Fruit fly (Drosophila melanogaster): ENCODE results near the gene Cyp308a1.

Cyp308a1 gene

dm6 chrX:18699268-18700140 is 10.2 kb upstream of the Cyp308a1 start:
- TF ChIP-seq dmrt93B (GFP tag; optimal IDR thresholded peaks at IDR 0.05): no peak
- TF ChIP-seq foxo (GFP tag; optimal IDR thresholded peaks at IDR 0.05): no peak
- no peak for TF ChIP-seq CG32264 (GFP tag; optimal IDR thresholded peaks at IDR 0.05)
- TF ChIP-seq Hnf4 (GFP tag; optimal IDR thresholded peaks at IDR 0.05): no peak
- no peak for TF ChIP-seq Rel (GFP tag; optimal IDR thresholded peaks at IDR 0.05)
- TF ChIP-seq Rel (tag; optimal IDR thresholded peaks at IDR 0.05): no peak
- no peak for TF ChIP-seq CG9705 (GFP tag; optimal IDR thresholded peaks at IDR 0.05)
- no peak for TF ChIP-seq Dif (GFP tag; optimal IDR thresholded peaks at IDR 0.05; ENCODE audit: partially characterized antibody)
- no peak for TF ChIP-seq sv (GFP tag; optimal IDR thresholded peaks at IDR 0.05)
- TF ChIP-seq dl (GFP tag; optimal IDR thresholded peaks at IDR 0.05; ENCODE audit: insufficient read depth in 1 of 2, partially characterized antibody in 2 of 2): no peak

- no peak for TF ChIP-seq CrebA (GFP tag; optimal IDR thresholded peaks at IDR 0.05; ENCODE audit: borderline replicate concordance)
Observed at dm6 chrX:18700586-18700985, 9.1 kb upstream of the Cyp308a1 start.

- no peak for TF ChIP-seq HLH106 (tag; optimal IDR thresholded peaks at IDR 0.05)
- no peak for TF ChIP-seq Dif (GFP tag; optimal IDR thresholded peaks at IDR 0.05; ENCODE audit: partially characterized antibody)
- TF ChIP-seq usp (GFP tag; optimal IDR thresholded peaks at IDR 0.05): no peak
- TF ChIP-seq GATAd (GFP tag; optimal IDR thresholded peaks at IDR 0.05): no peak
Observed at dm6 chrX:18701752-18702151, 7.9 kb upstream of the Cyp308a1 start.

- TF ChIP-seq Abd-B (GFP tag; optimal IDR thresholded peaks at IDR 0.05) (no peak), foxo (GFP tag; optimal IDR thresholded peaks at IDR 0.05) (no peak), Hr83 (GFP tag; optimal IDR thresholded peaks at IDR 0.05; ENCODE audit: poor library complexity, severe bottlenecking) (no peak), Sp1 (GFP tag; optimal IDR thresholded peaks at IDR 0.05) (no peak), ey (GFP tag; optimal IDR thresholded peaks at IDR 0.05) (no peak), psq (GFP tag; optimal IDR thresholded peaks at IDR 0.05) (no peak), Dif (GFP tag; optimal IDR thresholded peaks at IDR 0.05; ENCODE audit: partially characterized antibody) (no peak), Hnf4 (GFP tag; optimal IDR thresholded peaks at IDR 0.05) (no peak), Mio (GFP tag; optimal IDR thresholded peaks at IDR 0.05) (no peak), usp (GFP tag; optimal IDR thresholded peaks at IDR 0.05) (no peak), CG32264 (GFP tag; optimal IDR thresholded peaks at IDR 0.05) (no peak), Myc (optimal IDR thresholded peaks at IDR 0.05) (no peak), sv (GFP tag; optimal IDR thresholded peaks at IDR 0.05) (no peak), pan (optimal IDR thresholded peaks at IDR 0.05) (no peak), dl (GFP tag; optimal IDR thresholded peaks at IDR 0.05; ENCODE audit: insufficient read depth in 1 of 2, partially characterized antibody in 2 of 2) (no peak)
Observed at dm6 chrX:18702245-18702644, 7.4 kb upstream of the Cyp308a1 start.

- TF ChIP-seq Sp1 (GFP tag; optimal IDR thresholded peaks at IDR 0.05) (no peak), woc (GFP tag; optimal IDR thresholded peaks at IDR 0.05) (no peak), Mio (GFP tag; optimal IDR thresholded peaks at IDR 0.05) (no peak), Abd-B (GFP tag; optimal IDR thresholded peaks at IDR 0.05) (no peak), rgr (GFP tag; optimal IDR thresholded peaks at IDR 0.05) (no peak), CG9705 (GFP tag; optimal IDR thresholded peaks at IDR 0.05) (no peak), HLH106 (tag; optimal IDR thresholded peaks at IDR 0.05) (no peak), dsf (GFP tag; optimal IDR thresholded peaks at IDR 0.05; ENCODE audit: borderline replicate concordance) (no peak), GATAd (GFP tag; optimal IDR thresholded peaks at IDR 0.05) (no peak), Vsx2 (GFP tag; optimal IDR thresholded peaks at IDR 0.05; ENCODE audit: partially characterized antibody) (no peak), Dfd (GFP tag; optimal IDR thresholded peaks at IDR 0.05) (no peak), Myc (optimal IDR thresholded peaks at IDR 0.05) (no peak), Dif (GFP tag; optimal IDR thresholded peaks at IDR 0.05; ENCODE audit: partially characterized antibody) (no peak), foxo (GFP tag; optimal IDR thresholded peaks at IDR 0.05) (no peak), Rel (GFP tag; optimal IDR thresholded peaks at IDR 0.05) (no peak), Rel (tag; optimal IDR thresholded peaks at IDR 0.05) (no peak), lola (GFP tag; optimal IDR thresholded peaks at IDR 0.05) (no peak)
Observed at dm6 chrX:18703875-18704274, 5.8 kb upstream of the Cyp308a1 start.

dm6 chrX:18725572-18725971 is 15.9 kb downstream of the Cyp308a1 start, which contains the start of gene CG42302:
Gene CG42302 (minus strand): TSS chrX:18725672.
- TF ChIP-seq OdsH (GFP tag; optimal IDR thresholded peaks at IDR 0.05) (no peak), dl (GFP tag; optimal IDR thresholded peaks at IDR 0.05; ENCODE audit: insufficient read depth in 1 of 2, partially characterized antibody in 2 of 2) (no peak), sv (GFP tag; optimal IDR thresholded peaks at IDR 0.05) (no peak), usp (GFP tag; optimal IDR thresholded peaks at IDR 0.05) (no peak), CG9705 (GFP tag; optimal IDR thresholded peaks at IDR 0.05) (no peak), Mio (GFP tag; optimal IDR thresholded peaks at IDR 0.05) (no peak), Vsx2 (GFP tag; optimal IDR thresholded peaks at IDR 0.05; ENCODE audit: partially characterized antibody) (no peak), jim (GFP tag; optimal IDR thresholded peaks at IDR 0.05) (no peak), rgr (GFP tag; optimal IDR thresholded peaks at IDR 0.05) (no peak), lola (GFP tag; optimal IDR thresholded peaks at IDR 0.05) (no peak), Sp1 (GFP tag; optimal IDR thresholded peaks at IDR 0.05) (no peak), HLH106 (tag; optimal IDR thresholded peaks at IDR 0.05) (no peak), Abd-B (GFP tag; optimal IDR thresholded peaks at IDR 0.05) (no peak), CG32264 (GFP tag; optimal IDR thresholded peaks at IDR 0.05) (no peak), Hnf4 (GFP tag; optimal IDR thresholded peaks at IDR 0.05) (no peak), Myc (optimal IDR thresholded peaks at IDR 0.05) (no peak), dmrt93B (GFP tag; optimal IDR thresholded peaks at IDR 0.05) (no peak), Rel (GFP tag; optimal IDR thresholded peaks at IDR 0.05) (no peak), Rel (tag; optimal IDR thresholded peaks at IDR 0.05) (no peak)

All from whole organism, wandering third instar larva.